Worm (Caenorhabditis elegans) whole organism, young adult: Measurements from ENCODE around the gene F11A10.6.

Experiments used
- B0261.1 ChIP-seq: sonication (generic microtip); optimal IDR thresholded peaks from 2 replicates; lab custom pipeline; 2016; ENCODE audit warnings: mild to moderate bottlenecking, missing genetic modification characterization, moderate library complexity, missing compliant biosample characterization
- B0336.3 ChIP-seq: fragments of 200-800 bp; sonication (Bioruptor generic); IDR thresholded peaks from 2 replicates; pipeline ENCODE4 v1.3.6; 2022; ENCODE audit warnings: missing genetic modification characterization, missing compliant biosample characterization
- C17E4.6 ChIP-seq: fragments of 200-800 bp; sonication (Bioruptor generic); IDR thresholded peaks from 2 replicates; pipeline ENCODE4 v1.3.6; 2022; ENCODE audit warnings: missing genetic modification reagents, missing genetic modification characterization, missing compliant biosample characterization
- F22D6.2 ChIP-seq: sonication (generic microtip); optimal IDR thresholded peaks from 2 replicates; lab custom pipeline; 2016; ENCODE audit warnings: mild to moderate bottlenecking, missing genetic modification characterization, missing compliant biosample characterization
- F23B12.7 ChIP-seq: sonication (generic microtip); optimal IDR thresholded peaks from 2 replicates; lab custom pipeline; 2017; ENCODE audit warnings: missing genetic modification characterization, mild to moderate bottlenecking, missing compliant biosample characterization, antibody characterized with exemption, moderate library complexity; ENCODE audit not compliant: insufficient read depth
- F33H1.4 ChIP-seq: fragments of 200-800 bp; sonication (Bioruptor generic); IDR thresholded peaks from 2 replicates; pipeline ENCODE4 v1.3.6; 2022; ENCODE audit warnings: missing genetic modification reagents, missing genetic modification characterization, missing compliant biosample characterization
- F39B2.1 ChIP-seq: fragments of 200-800 bp; sonication (Bioruptor generic); IDR thresholded peaks from 2 replicates; pipeline ENCODE4 v1.3.6; 2022; ENCODE audit warnings: missing genetic modification reagents, missing genetic modification characterization, missing compliant biosample characterization
- F52B5.7 ChIP-seq: sonication (generic microtip); optimal IDR thresholded peaks from 2 replicates; lab custom pipeline; 2016; ENCODE audit warnings: mild to moderate bottlenecking, missing genetic modification characterization, missing compliant biosample characterization
- F57C9.4 ChIP-seq: sonication (generic microtip); optimal IDR thresholded peaks from 2 replicates; lab custom pipeline; 2017; ENCODE audit warnings: mild to moderate bottlenecking, missing genetic modification characterization, missing compliant biosample characterization
- K11D2.4 ChIP-seq: fragments of 200-800 bp; sonication (Bioruptor generic); IDR thresholded peaks from 2 replicates; pipeline ENCODE4 v1.3.6; 2022; ENCODE audit warnings: missing genetic modification reagents, missing genetic modification characterization, missing compliant biosample characterization
- Y56A3A.18 ChIP-seq: fragments of 200-800 bp; sonication (Bioruptor generic); IDR thresholded peaks from 2 replicates; pipeline ENCODE4 v1.3.6; 2022; ENCODE audit warnings: missing genetic modification reagents, missing genetic modification characterization, missing compliant biosample characterization
- akir-1 ChIP-seq: fragments of 200-800 bp; sonication (Bioruptor generic); optimal IDR thresholded peaks from 2 replicates; lab custom pipeline; 2018; ENCODE audit warnings: mild to moderate bottlenecking, missing genetic modification characterization, moderate library complexity, missing compliant biosample characterization
- ama-1 ChIP-seq, 3 experiments: fragments of 150-350 bp in 1 of 3; sonication (generic microtip) in 2 of 3; optimal IDR thresholded peaks; 2 replicates each; lab custom pipeline; 2014 to 2018; ENCODE audit warnings: missing biosample characterization in 2 of 3, missing genetic modification characterization in 2 of 3, missing genetic modification reagents in 2 of 3
- attf-5 ChIP-seq: fragments of 200-800 bp; sonication (Bioruptor generic); optimal IDR thresholded peaks from 2 replicates; lab custom pipeline; 2018; ENCODE audit warnings: mild to moderate bottlenecking, missing genetic modification characterization, missing compliant biosample characterization
- cebp-1 ChIP-seq, 2 experiments: fragments of 200-800 bp in 1 of 2; sonication (Bioruptor generic) in 1 of 2; sonication (generic microtip) in 1 of 2; IDR thresholded peaks in 1 of 2; optimal IDR thresholded peaks in 1 of 2; 2 replicates each; pipeline versions ENCODE4 v1.3.6 to Lab custom; 2017 to 2022; ENCODE audit warnings: missing compliant biosample characterization in 2 of 2, missing genetic modification characterization in 2 of 2, mild to moderate bottlenecking in 1 of 2, missing genetic modification reagents in 1 of 2, moderate library complexity in 1 of 2
- cebp-2 ChIP-seq: fragments of 200-800 bp; sonication (Bioruptor generic); IDR thresholded peaks from 2 replicates; pipeline ENCODE4 v1.3.6; 2022; ENCODE audit warnings: missing genetic modification characterization, missing compliant biosample characterization
- ceh-27 ChIP-seq: fragments of 200-800 bp; sonication (Bioruptor generic); optimal IDR thresholded peaks from 2 replicates; lab custom pipeline; 2018; ENCODE audit warnings: mild to moderate bottlenecking, missing genetic modification characterization, moderate library complexity, missing compliant biosample characterization
- dox-1 ChIP-seq: fragments of 200-800 bp; sonication (Bioruptor generic); IDR thresholded peaks from 2 replicates; pipeline ENCODE4 v1.3.6; 2022; ENCODE audit warnings: missing genetic modification reagents, missing genetic modification characterization, missing compliant biosample characterization
- dpl-1 ChIP-seq: fragments of 150-350 bp; optimal IDR thresholded peaks from 2 replicates; lab custom pipeline; 2014; ENCODE audit warnings: missing biosample characterization, missing genetic modification reagents, missing genetic modification characterization
- ekl-4 ChIP-seq: fragments of 200-800 bp; sonication (Bioruptor generic); IDR thresholded peaks from 2 replicates; pipeline ENCODE4 v1.3.6; 2022; ENCODE audit warnings: missing genetic modification reagents, missing genetic modification characterization, missing compliant biosample characterization
- fkh-3 ChIP-seq: sonication (generic microtip); optimal IDR thresholded peaks from 2 replicates; lab custom pipeline; 2016; ENCODE audit warnings: mild to moderate bottlenecking, missing genetic modification characterization, missing compliant biosample characterization
- hlh-26 ChIP-seq: fragments of 200-800 bp; sonication (Bioruptor generic); conservative IDR thresholded peaks from 2 replicates; pipeline ENCODE4 v1.3.6; 2022; ENCODE audit warnings: missing genetic modification reagents, missing genetic modification characterization, missing compliant biosample characterization
- hmg-1.2 ChIP-seq: fragments of 200-800 bp; sonication (Bioruptor generic); IDR thresholded peaks from 2 replicates; pipeline ENCODE4 v1.3.6; 2022; ENCODE audit warnings: missing genetic modification reagents, missing genetic modification characterization, missing compliant biosample characterization
- hrde-1 ChIP-seq: sonication (generic microtip); optimal IDR thresholded peaks from 2 replicates; lab custom pipeline; 2016; ENCODE audit warnings: missing genetic modification characterization, mild to moderate bottlenecking, missing compliant biosample characterization, moderate library complexity, missing genotype, missing genetic modification reagents, borderline replicate concordance
- hsf-1 ChIP-seq: fragments of 200-800 bp; sonication (Bioruptor generic); IDR thresholded peaks from 2 replicates; pipeline ENCODE4 v1.3.6; 2022; ENCODE audit warnings: missing genetic modification reagents, missing genetic modification characterization, missing compliant biosample characterization
- let-526 ChIP-seq: fragments of 200-800 bp; sonication (Bioruptor generic); IDR thresholded peaks from 2 replicates; pipeline ENCODE4 v1.3.6; 2022; ENCODE audit warnings: missing genetic modification reagents, missing genetic modification characterization, missing compliant biosample characterization
- lin-26 ChIP-seq: fragments of 200-800 bp; sonication (Bioruptor generic); IDR thresholded peaks from 2 replicates; pipeline ENCODE4 v1.3.6; 2022; ENCODE audit warnings: missing genetic modification reagents, missing genetic modification characterization, missing compliant biosample characterization
- lin-35 ChIP-seq, 3 experiments: fragments of 150-350 bp in 2 of 3; sonication (generic microtip) in 1 of 3; optimal IDR thresholded peaks; 2 replicates each; lab custom pipeline; 2014 to 2018; ENCODE audit warnings: missing biosample characterization in 3 of 3, missing genetic modification characterization in 3 of 3, missing genetic modification reagents in 3 of 3
- lsl-1 ChIP-seq: fragments of 200-800 bp; sonication (Bioruptor generic); optimal IDR thresholded peaks from 2 replicates; lab custom pipeline; 2018; ENCODE audit warnings: mild to moderate bottlenecking, missing genetic modification characterization, moderate library complexity, missing compliant biosample characterization
- madf-6 ChIP-seq: fragments of 200-800 bp; sonication (Bioruptor generic); IDR thresholded peaks from 2 replicates; pipeline ENCODE4 v1.3.6; 2022; ENCODE audit warnings: missing genetic modification reagents, missing genetic modification characterization, missing compliant biosample characterization
- mcd-1 ChIP-seq: fragments of 200-800 bp; sonication (Bioruptor generic); IDR thresholded peaks from 2 replicates; pipeline ENCODE4 v1.3.6; 2022; ENCODE audit warnings: missing genetic modification reagents, missing genetic modification characterization, missing compliant biosample characterization
- mes-4 ChIP-seq: sonication (generic microtip); optimal IDR thresholded peaks from 2 replicates; lab custom pipeline; 2016; ENCODE audit warnings: missing genotype, missing genetic modification characterization, missing compliant biosample characterization
- nfya-2 ChIP-seq: fragments of 200-800 bp; sonication (Bioruptor generic); IDR thresholded peaks from 2 replicates; pipeline ENCODE4 v1.3.6; 2022; ENCODE audit warnings: missing genetic modification reagents, missing genetic modification characterization, missing compliant biosample characterization
- nhr-80 ChIP-seq: sonication (generic microtip); optimal IDR thresholded peaks from 2 replicates; lab custom pipeline; 2016; ENCODE audit warnings: missing genetic modification characterization, missing compliant biosample characterization
- pbrm-1 ChIP-seq: fragments of 200-800 bp; sonication (Bioruptor generic); IDR thresholded peaks from 2 replicates; pipeline ENCODE4 v1.3.6; 2022; ENCODE audit warnings: missing genetic modification reagents, missing genetic modification characterization, missing compliant biosample characterization
- repo-1 ChIP-seq: sonication (generic microtip); optimal IDR thresholded peaks from 2 replicates; lab custom pipeline; 2017; ENCODE audit warnings: mild to moderate bottlenecking, missing genetic modification characterization, missing compliant biosample characterization
- sptf-2 ChIP-seq: fragments of 200-800 bp; sonication (Bioruptor generic); optimal IDR thresholded peaks from 2 replicates; lab custom pipeline; 2018; ENCODE audit warnings: mild to moderate bottlenecking, missing genetic modification characterization, missing compliant biosample characterization
- unc-130 ChIP-seq: sonication (generic microtip); optimal IDR thresholded peaks from 2 replicates; lab custom pipeline; 2016; ENCODE audit warnings: missing genetic modification reagents, missing genetic modification characterization, missing compliant biosample characterization
- zim-3 ChIP-seq: sonication (generic microtip); optimal IDR thresholded peaks from 2 replicates; lab custom pipeline; 2017; ENCODE audit warnings: mild to moderate bottlenecking, missing genetic modification characterization, moderate library complexity, missing compliant biosample characterization
- ztf-22 ChIP-seq: fragments of 200-800 bp; sonication (Bioruptor generic); optimal IDR thresholded peaks from 2 replicates; lab custom pipeline; 2018; ENCODE audit warnings: mild to moderate bottlenecking, missing genetic modification characterization, moderate library complexity, missing compliant biosample characterization

Gene F11A10.6

DNA sequence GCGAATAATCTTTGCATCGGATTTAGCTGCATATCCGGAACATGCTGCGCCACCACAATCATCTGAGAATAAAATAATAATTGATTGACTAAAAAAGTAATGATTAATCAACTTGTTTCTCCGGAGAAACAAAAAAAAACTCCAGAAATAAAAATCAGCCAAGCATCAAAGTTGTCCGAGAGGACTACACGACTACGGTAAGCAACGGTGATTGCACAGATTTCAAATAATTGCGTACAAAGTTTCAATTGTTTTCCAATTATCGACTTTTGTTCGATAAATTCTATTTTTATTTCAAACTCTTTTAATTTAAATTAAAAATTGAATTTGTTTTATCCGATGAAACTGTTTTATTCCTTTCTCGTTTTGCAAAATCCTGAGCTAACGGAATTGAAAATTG, 3.9 kb upstream of the F11A10.6 start, which contains the start of gene cpsf-4:
Gene cpsf-4, minus strand, starts transcription at position 62 of the 400 bp plus-strand sequence.
- TF ChIP-seq lsl-1 (GFP tag; lab: Kevin White, UChicago), result peak; percentile 70
- no peak for TF ChIP-seq attf-5 (GFP tag; lab: Kevin White, UChicago)
- TF ChIP-seq, all 124 proteins: peak for 1

DNA sequence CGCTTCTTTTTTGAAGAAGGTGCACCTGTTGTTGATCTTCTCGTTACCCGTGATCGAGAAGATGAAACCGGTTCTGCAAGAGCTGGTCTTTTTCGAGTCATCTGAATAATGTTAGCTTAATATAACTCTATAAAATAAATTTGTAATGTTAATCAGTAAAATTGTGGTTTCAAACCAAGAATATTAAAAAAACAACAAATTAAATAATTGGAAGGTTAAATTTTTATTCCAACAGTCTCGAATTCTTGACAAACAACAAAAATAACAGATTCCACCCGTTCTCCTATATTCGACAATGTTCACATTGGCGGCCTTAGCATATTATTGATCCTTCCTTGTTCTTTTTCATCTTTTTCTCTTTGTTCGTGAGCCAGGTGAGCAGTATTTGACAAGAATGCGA, 2.7 kb upstream of the F11A10.6 start, which contains the start of gene mig-32:
Gene mig-32, minus strand, starts transcription at position 101 of the 400 bp plus-strand sequence.
- TF ChIP-seq F39B2.1 (GFP tag; lab: Robert Waterston, UW) (no peak), dox-1 (GFP tag; lab: Robert Waterston, UW) (no peak), akir-1 (GFP tag; lab: Kevin White, UChicago) (no peak), zim-3 (no peak), F23B12.7 (tag; lab: Kevin White, UChicago) (no peak), C17E4.6 (GFP tag; lab: Robert Waterston, UW) (no peak), K11D2.4 (no peak), F33H1.4 (GFP tag; lab: Robert Waterston, UW) (no peak), F52B5.7 (tag; lab: Kevin White, UChicago) (no peak)
- TF ChIP-seq, all 124 proteins: peak for 0

DNA sequence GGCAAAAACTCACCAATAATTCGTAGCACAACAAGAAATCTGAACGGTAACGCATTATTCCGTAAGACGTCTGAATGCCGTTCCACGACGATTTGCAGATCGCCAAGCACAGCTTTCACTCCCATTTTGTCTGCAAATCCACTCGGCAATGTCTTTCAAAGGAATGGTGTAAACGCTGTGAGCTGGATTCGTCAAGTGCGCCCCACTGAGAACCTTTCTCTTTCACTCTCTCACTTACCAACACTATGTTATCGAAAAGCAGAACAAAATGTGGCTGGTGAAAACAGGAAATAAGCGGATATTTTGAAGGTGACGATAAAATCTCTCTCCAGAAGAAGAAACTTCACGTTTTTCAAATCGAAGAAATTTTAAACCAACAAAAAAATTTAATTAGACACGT, 553 bp downstream of the F11A10.6 start:
- TF ChIP-seq unc-130 (GFP tag; lab: Kevin White, UChicago) (no peak), fkh-3 (no peak), Y56A3A.18 (GFP tag; lab: Robert Waterston, UW) (0 out of 2 replicates have a peak, but pooled peaks have one; percentile 10), F22D6.2 (no peak), cebp-1 (GFP tag; IDR thresholded peaks at IDR 0.05; lab: Robert Waterston, UW) (no peak), cebp-1 (tag; optimal IDR thresholded peaks at IDR 0.05; lab: Kevin White, UChicago) (peak; percentile 25), F52B5.7 (tag; lab: Kevin White, UChicago) (peak; percentile 5), ekl-4 (peak; percentile 66), hrde-1 (tag; lab: Kevin White, UChicago) (peak; percentile 19), madf-6 (GFP tag; lab: Robert Waterston, UW) (peak; percentile 35; the same call in 1 of the 2 replicates), F23B12.7 (tag; lab: Kevin White, UChicago) (no peak), cebp-2 (GFP tag; lab: Robert Waterston, UW) (0 out of 2 replicates have a peak, but pooled peaks have one; percentile 43), zim-3 (no peak), hsf-1 (GFP tag; lab: Robert Waterston, UW) (0 out of 2 replicates have a peak, but pooled peaks have one; percentile 15), hlh-26 (GFP tag; lab: Robert Waterston, UW) (no peak), lin-35 (GFP tag; optimal IDR thresholded peaks at IDR 0.05; lab: Kevin White, UChicago) (peak in 1 of 3 experiments; percentile 14), mes-4 (tag; lab: Kevin White, UChicago) (no peak), dpl-1 (GFP tag; lab: Kevin White, UChicago) (no peak), ceh-27 (GFP tag; lab: Kevin White, UChicago) (peak; percentile 39), nhr-80 (tag; lab: Kevin White, UChicago) (peak; percentile 14), lin-26 (GFP tag; lab: Robert Waterston, UW) (no peak), attf-5 (GFP tag; lab: Kevin White, UChicago) (peak; percentile 8), sptf-2 (no peak), lsl-1 (GFP tag; lab: Kevin White, UChicago) (no peak), B0261.1 (tag; lab: Kevin White, UChicago) (no peak), nfya-2 (no peak), repo-1 (tag; lab: Kevin White, UChicago) (no peak), let-526 (GFP tag; lab: Robert Waterston, UW) (no peak), dox-1 (GFP tag; lab: Robert Waterston, UW) (no peak), hmg-1.2 (GFP tag; lab: Robert Waterston, UW) (peak; percentile 54; the same call in 1 of the 2 replicates), B0336.3 (0 out of 2 replicates have a peak, but pooled peaks have one; percentile 39), ama-1 (optimal IDR thresholded peaks at IDR 0.05; lab: Kevin White, UChicago) (peak; percentile 1), ama-1 (GFP tag; optimal IDR thresholded peaks at IDR 0.05; lab: Kevin White, UChicago) (no peak), pbrm-1 (GFP tag; lab: Robert Waterston, UW) (no peak), ztf-22 (GFP tag; lab: Kevin White, UChicago) (no peak), mcd-1 (GFP tag; lab: Robert Waterston, UW) (peak; percentile 48; the same call in 1 of the 2 replicates), F57C9.4 (no peak)
